Worm (Caenorhabditis elegans): Measurements from ENCODE around the gene C06C6.9.

DNA sequence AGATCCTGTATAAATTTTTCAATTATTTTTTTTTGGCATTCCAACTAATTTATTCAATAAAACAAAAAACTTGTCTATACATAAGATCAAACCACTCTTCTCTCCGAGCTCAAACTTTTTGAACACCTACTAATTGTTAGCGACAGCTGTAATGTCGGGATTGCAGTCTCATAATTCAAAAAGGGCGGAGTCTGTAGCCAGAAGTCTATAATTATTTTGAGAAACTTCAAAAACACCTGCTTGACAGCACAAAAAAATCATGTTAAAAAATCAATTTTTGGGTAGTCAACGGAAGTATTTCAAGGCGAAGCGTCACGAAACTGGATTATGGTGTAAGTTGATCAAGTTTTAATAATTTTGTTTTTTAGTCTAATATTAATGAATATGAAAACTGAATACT, 23.5 kb upstream of the C06C6.9 start, which contains the start of gene srx-44:
- TF ChIP-seq ref-1 (GFP tag; conservative IDR thresholded peaks at IDR 0.05) (no peak), med-1 (GFP tag; optimal IDR thresholded peaks at IDR 0.05; ENCODE audit: insufficient read depth) (no peak), klf-2 (GFP tag; conservative IDR thresholded peaks at IDR 0.05) (no peak), flt-1 (GFP tag; IDR thresholded peaks at IDR 0.05) (no peak), T22C8.4 (GFP tag; IDR thresholded peaks at IDR 0.05) (no peak)
